Worm (Caenorhabditis elegans) whole organism, L3 larva: ENCODE measurements around the gene nhr-243.

Experiments used
- R02D3.7 ChIP-seq: fragments of 150-350 bp; optimal IDR thresholded peaks from 2 replicates; lab custom pipeline; 2014; ENCODE audit warnings: missing biosample characterization, missing genetic modification characterization
- ZK546.5 ChIP-seq: sonication (generic microtip); optimal IDR thresholded peaks from 2 replicates; lab custom pipeline; 2017; ENCODE audit warnings: missing biosample characterization, missing genetic modification characterization
- aly-2 ChIP-seq: fragments of 150-350 bp; optimal IDR thresholded peaks from 2 replicates; lab custom pipeline; 2014; ENCODE audit warnings: missing biosample characterization, missing genetic modification characterization
- ama-1 ChIP-seq: fragments of 150-350 bp; optimal IDR thresholded peaks from 2 replicates; lab custom pipeline; 2018
- ceh-28 ChIP-seq: fragments of 150-350 bp; optimal IDR thresholded peaks from 2 replicates; lab custom pipeline; 2014; ENCODE audit warnings: missing biosample characterization, missing genetic modification reagents, missing genetic modification characterization
- ceh-82 ChIP-seq: fragments of 150-350 bp; optimal IDR thresholded peaks from 2 replicates; lab custom pipeline; 2014; ENCODE audit warnings: missing biosample characterization, missing genetic modification characterization
- ceh-9 ChIP-seq: sonication (generic microtip); optimal IDR thresholded peaks from 2 replicates; lab custom pipeline; 2018; ENCODE audit warnings: missing biosample characterization, missing genetic modification characterization
- egl-27 ChIP-seq: sonication (generic microtip); optimal IDR thresholded peaks from 4 replicates; lab custom pipeline; 2017; ENCODE audit warnings: missing biosample characterization, missing genetic modification reagents, missing genetic modification characterization
- egl-5 ChIP-seq: fragments of 150-350 bp; optimal IDR thresholded peaks from 2 replicates; lab custom pipeline; 2017; ENCODE audit warnings: missing biosample characterization, missing genetic modification reagents, missing genetic modification characterization, inconsistent platforms
- elt-1 ChIP-seq: fragments of 150-350 bp; optimal IDR thresholded peaks from 2 replicates; lab custom pipeline; 2014; ENCODE audit warnings: missing biosample characterization, missing genetic modification characterization
- elt-2 ChIP-seq: sonication (generic microtip); optimal IDR thresholded peaks from 2 replicates; lab custom pipeline; 2016; ENCODE audit warnings: missing genetic modification reagents, mild to moderate bottlenecking, missing genetic modification characterization, missing compliant biosample characterization
- eor-1 ChIP-seq, 2 experiments: fragments of 150-350 bp; optimal IDR thresholded peaks; 2 replicates each; lab custom pipeline; 2014 to 2018; ENCODE audit warnings: missing biosample characterization in 2 of 2, missing genetic modification characterization in 2 of 2
- fkh-10 ChIP-seq: sonication (generic microtip); optimal IDR thresholded peaks from 2 replicates; lab custom pipeline; 2017; ENCODE audit warnings: missing biosample characterization, missing genetic modification reagents, missing genetic modification characterization
- fkh-2 ChIP-seq: fragments of 150-350 bp; optimal IDR thresholded peaks from 2 replicates; lab custom pipeline; 2014; ENCODE audit warnings: missing biosample characterization, missing genetic modification reagents, missing genetic modification characterization
- jun-1 ChIP-seq: fragments of 150-350 bp; optimal IDR thresholded peaks from 2 replicates; lab custom pipeline; 2014; ENCODE audit warnings: missing biosample characterization, missing genetic modification reagents, missing genetic modification characterization
- lsy-12 ChIP-seq: sonication (generic microtip); optimal IDR thresholded peaks from 2 replicates; lab custom pipeline; 2016; ENCODE audit warnings: mild to moderate bottlenecking, missing genetic modification characterization, missing compliant biosample characterization
- mdl-1 ChIP-seq: fragments of 150-350 bp; optimal IDR thresholded peaks from 2 replicates; lab custom pipeline; 2014; ENCODE audit warnings: missing biosample characterization, missing genetic modification characterization
- nfya-1 ChIP-seq: sonication (generic microtip); optimal IDR thresholded peaks from 2 replicates; lab custom pipeline; 2017; ENCODE audit warnings: missing genetic modification characterization, mild to moderate bottlenecking, missing compliant biosample characterization, antibody characterized with exemption, moderate library complexity; ENCODE audit not compliant: insufficient read depth
- nhr-11 ChIP-seq: fragments of 150-350 bp; optimal IDR thresholded peaks from 2 replicates; lab custom pipeline; 2014; ENCODE audit warnings: missing biosample characterization, missing genetic modification characterization
- nhr-12 ChIP-seq: fragments of 150-350 bp; optimal IDR thresholded peaks from 2 replicates; lab custom pipeline; 2014; ENCODE audit warnings: missing biosample characterization, missing genetic modification characterization
- nhr-23 ChIP-seq: fragments of 150-350 bp; optimal IDR thresholded peaks from 2 replicates; lab custom pipeline; 2014; ENCODE audit warnings: missing biosample characterization, missing genetic modification reagents, missing genetic modification characterization
- nhr-237 ChIP-seq: fragments of 150-350 bp; optimal IDR thresholded peaks from 2 replicates; lab custom pipeline; 2014; ENCODE audit warnings: missing biosample characterization, missing genetic modification characterization
- nhr-28 ChIP-seq: fragments of 150-350 bp; optimal IDR thresholded peaks from 2 replicates; lab custom pipeline; 2014; ENCODE audit warnings: missing biosample characterization, missing genetic modification characterization
- nhr-43 ChIP-seq: sonication (generic microtip); optimal IDR thresholded peaks from 2 replicates; lab custom pipeline; 2016; ENCODE audit warnings: mild to moderate bottlenecking, missing genetic modification characterization, missing compliant biosample characterization; ENCODE audit not compliant: poor library complexity, severe bottlenecking
- nhr-67 ChIP-seq: fragments of 150-350 bp; optimal IDR thresholded peaks from 2 replicates; lab custom pipeline; 2014; ENCODE audit warnings: missing biosample characterization, missing genetic modification characterization
- nhr-77 ChIP-seq: fragments of 150-350 bp; optimal IDR thresholded peaks from 2 replicates; lab custom pipeline; 2014; ENCODE audit warnings: missing biosample characterization, missing genetic modification characterization
- pha-4 ChIP-seq: fragments of 150-350 bp; optimal IDR thresholded peaks from 2 replicates; lab custom pipeline; 2014; ENCODE audit warnings: missing biosample characterization, missing genetic modification reagents, missing genetic modification characterization
- pqm-1 ChIP-seq: fragments of 150-350 bp; optimal IDR thresholded peaks from 2 replicates; lab custom pipeline; 2017; ENCODE audit warnings: missing biosample characterization, missing genetic modification characterization, inconsistent platforms
- sea-2 ChIP-seq: fragments of 150-350 bp; sonication (generic microtip); optimal IDR thresholded peaks from 4 replicates; lab custom pipeline; 2014; ENCODE audit warnings: missing biosample characterization, missing genetic modification reagents, missing genetic modification characterization
- skn-1 ChIP-seq: fragments of 150-350 bp; optimal IDR thresholded peaks from 2 replicates; lab custom pipeline; 2014; ENCODE audit warnings: missing biosample characterization, missing genetic modification characterization
- snpc-4 ChIP-seq: fragments of 150-350 bp; optimal IDR thresholded peaks from 2 replicates; lab custom pipeline; 2014; ENCODE audit warnings: missing biosample characterization, missing genetic modification characterization
- tbx-2 ChIP-seq: sonication (generic microtip); optimal IDR thresholded peaks from 2 replicates; lab custom pipeline; 2016; ENCODE audit warnings: mild to moderate bottlenecking, missing genetic modification characterization, missing compliant biosample characterization
- unc-39 ChIP-seq: sonication (generic microtip); optimal IDR thresholded peaks from 4 replicates; lab custom pipeline; 2017; ENCODE audit warnings: missing biosample characterization, missing genetic modification characterization
- unc-62 ChIP-seq: fragments of 150-350 bp; sonication (generic microtip); optimal IDR thresholded peaks from 4 replicates; lab custom pipeline; 2014; ENCODE audit warnings: missing biosample characterization, missing genetic modification reagents, missing genetic modification characterization
- zag-1 ChIP-seq: fragments of 150-350 bp; optimal IDR thresholded peaks from 2 replicates; lab custom pipeline; 2014; ENCODE audit warnings: missing biosample characterization, missing genetic modification characterization

Gene nhr-243

DNA sequence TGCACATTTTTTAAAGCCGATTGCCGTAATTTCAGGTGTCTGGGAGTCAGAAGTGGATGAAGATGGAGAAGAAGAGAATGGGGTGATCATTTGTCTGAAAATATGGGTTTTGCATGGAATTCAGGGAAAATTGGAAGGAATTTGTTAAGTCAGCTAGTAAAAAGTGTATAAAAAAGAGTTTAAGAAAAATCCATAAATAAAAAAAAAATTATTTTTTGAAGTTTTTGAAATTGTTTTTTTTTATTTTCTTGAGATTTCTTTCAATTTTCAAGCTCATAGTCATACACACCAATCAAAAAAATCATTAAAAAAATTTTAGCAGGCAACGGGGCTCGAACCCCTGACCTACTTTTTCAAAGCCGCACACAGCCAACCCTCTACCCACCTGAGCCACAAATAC is at the start of gene nhr-243:
nhr-243 (minus strand) TSS at position 101 of the 400 bp plus-strand sequence.
- TF ChIP-seq fkh-10 (no peak), nhr-28 (tag; lab: Kevin White, UChicago) (no peak), tbx-2 (no peak), unc-62 (GFP tag; lab: Kevin White, UChicago) (no peak), pqm-1 (tag; lab: Kevin White, UChicago) (no peak), elt-2 (tag; lab: Kevin White, UChicago) (no peak), skn-1 (no peak), egl-5 (tag; lab: Kevin White, UChicago) (no peak), elt-1 (tag; lab: Kevin White, UChicago) (no peak), nhr-12 (tag; lab: Kevin White, UChicago) (no peak), nhr-237 (no peak), unc-39 (no peak), fkh-2 (tag; lab: Kevin White, UChicago) (no peak), egl-27 (no peak), mdl-1 (tag; lab: Kevin White, UChicago) (no peak), nfya-1 (no peak), aly-2 (tag; lab: Kevin White, UChicago) (no peak), nhr-11 (tag; lab: Kevin White, UChicago) (no peak)

DNA sequence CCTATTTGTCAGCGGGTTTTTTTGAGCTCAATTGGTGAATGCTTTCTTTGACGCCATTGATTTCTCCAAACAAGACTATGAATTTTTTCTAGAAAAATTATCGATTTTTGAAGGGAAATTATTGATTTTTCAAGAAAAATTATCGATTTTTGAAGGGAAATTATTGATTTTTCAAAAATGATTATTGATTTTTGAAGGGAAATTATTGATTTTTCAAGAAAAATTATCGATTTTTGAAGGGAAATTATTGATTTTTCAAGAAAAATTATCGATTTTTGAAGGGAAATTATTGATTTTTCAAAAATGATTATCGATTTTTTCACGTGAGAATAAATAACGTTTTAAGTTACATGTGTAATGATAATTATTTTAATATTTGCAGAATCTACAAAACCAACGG is 40.5 kb upstream of the nhr-243 start:
- TF ChIP-seq ceh-28 (tag; lab: Kevin White, UChicago): peak; percentile 94
- TF ChIP-seq, all 47 proteins: peak for 1; not testable (repeated sequence) for 46

DNA sequence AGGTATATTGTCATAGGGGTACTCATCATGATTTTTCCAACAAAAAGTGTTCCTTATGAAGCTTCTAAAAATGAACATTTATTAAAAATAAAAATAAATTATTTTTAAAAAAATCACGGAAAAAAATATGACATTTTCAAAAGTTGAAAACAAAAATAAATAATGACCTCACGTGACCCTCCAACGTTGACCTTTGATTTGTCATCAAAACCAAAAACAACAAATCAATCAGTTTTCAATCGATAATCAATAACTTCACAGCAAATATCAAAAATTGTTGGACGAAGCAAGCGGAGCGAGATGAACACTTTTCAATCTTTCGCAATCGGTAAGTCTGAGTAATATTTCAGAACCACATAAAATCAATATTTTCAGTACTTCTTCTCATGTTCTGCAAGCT is 40.0 kb upstream of the nhr-243 start, which contains the start of gene Y80D3A.8:
Y80D3A.8 (plus strand) TSS at position 301 of the 400 bp plus-strand sequence.
- TF ChIP-seq nhr-67 (tag; lab: Kevin White, UChicago): no peak
- TF ChIP-seq ZK546.5: no peak
- no peak for TF ChIP-seq elt-2 (tag; lab: Kevin White, UChicago)
- TF ChIP-seq jun-1 (tag; lab: Kevin White, UChicago): no peak

DNA sequence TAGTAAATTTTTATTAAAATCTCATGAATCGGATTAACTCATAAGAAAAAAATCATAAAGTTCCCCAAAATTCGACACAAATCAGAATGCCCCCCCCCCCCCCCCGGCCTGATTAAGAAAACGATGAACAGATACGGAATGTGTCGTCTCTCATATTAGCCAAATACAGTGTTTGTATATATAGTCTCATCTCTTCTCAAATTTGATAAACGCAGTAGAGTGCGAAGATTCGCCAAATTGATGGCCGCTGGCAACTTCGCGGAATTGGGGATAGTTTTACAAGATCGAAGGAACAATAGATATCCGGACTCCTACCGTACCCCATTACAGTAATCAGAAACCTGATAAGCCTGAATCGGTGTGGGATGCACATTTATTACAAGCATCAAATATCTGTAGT is 37.2 kb upstream of the nhr-243 start:
- TF ChIP-seq unc-39 (no peak), tbx-2 (no peak), ceh-82 (no peak), eor-1 (tag; optimal IDR thresholded peaks at IDR 0.05; lab: Kevin White, UChicago) (no peak), nhr-77 (tag; lab: Kevin White, UChicago) (no peak), unc-62 (GFP tag; lab: Kevin White, UChicago) (no peak), nhr-28 (tag; lab: Kevin White, UChicago) (no peak), nfya-1 (no peak), nhr-43 (tag; lab: Kevin White, UChicago) (no peak), egl-27 (no peak), skn-1 (no peak), snpc-4 (tag; lab: Kevin White, UChicago) (no peak), nhr-23 (tag; lab: Kevin White, UChicago) (no peak), sea-2 (GFP tag; lab: Kevin White, UChicago) (no peak), R02D3.7 (tag; lab: Kevin White, UChicago) (no peak), nhr-11 (tag; lab: Kevin White, UChicago) (no peak), zag-1 (no peak), pha-4 (no peak)

DNA sequence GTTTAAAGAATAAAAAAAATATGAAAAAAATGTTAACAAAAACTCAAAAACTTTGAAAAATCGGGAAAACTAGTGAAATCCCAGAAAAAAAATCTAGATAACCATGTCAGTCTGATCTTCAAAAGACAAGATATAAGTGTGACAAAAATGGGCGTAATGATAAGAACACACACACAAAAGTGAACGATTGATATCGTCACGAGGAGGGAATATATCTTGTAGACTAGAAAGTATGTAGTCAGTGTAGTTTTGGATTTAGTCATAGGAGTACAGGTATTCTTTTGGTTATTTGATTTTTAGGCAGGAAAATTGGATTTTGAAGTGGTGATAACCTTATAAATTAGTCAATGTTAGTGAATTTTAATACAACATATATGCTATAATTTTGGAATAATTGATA is 34.2 kb upstream of the nhr-243 start:
- TF ChIP-seq eor-1 (tag; optimal IDR thresholded peaks at IDR 0.05; lab: Kevin White, UChicago): no peak
- TF ChIP-seq ceh-9 (tag; lab: Kevin White, UChicago): no peak
- no peak for TF ChIP-seq ama-1 (lab: Kevin White, UChicago)
- TF ChIP-seq nhr-23 (tag; lab: Kevin White, UChicago): peak; percentile 1
- no peak for TF ChIP-seq nhr-67 (tag; lab: Kevin White, UChicago)
- no peak for TF ChIP-seq pqm-1 (tag; lab: Kevin White, UChicago)
- TF ChIP-seq lsy-12 (tag; lab: Kevin White, UChicago): no peak
- no peak for TF ChIP-seq mdl-1 (tag; lab: Kevin White, UChicago)
